Fruit fly (Drosophila melanogaster) whole organism: ENCODE data around the gene C1GalTA.

Experiments
- CG8478 ChIP-seq: fragments of >200 bp; optimal IDR thresholded peaks from 2 replicates; lab custom pipeline; 2018; ENCODE audit warnings: inconsistent platforms
- Dll ChIP-seq: fragments of >200 bp; optimal IDR thresholded peaks from 2 replicates; lab custom pipeline; 2017
- EcR ChIP-seq, 2 experiments: fragments of >200 bp; optimal IDR thresholded peaks; 2 replicates each; lab custom pipeline; 2017; ENCODE audit warnings: missing biosample characterization in 2 of 2, missing genetic modification characterization in 2 of 2, missing genetic modification reagents in 2 of 2
- pan ChIP-seq: fragments of >200 bp; optimal IDR thresholded peaks from 2 replicates; lab custom pipeline; 2017
- psq ChIP-seq: fragments of >200 bp; optimal IDR thresholded peaks from 2 replicates; lab custom pipeline; 2017
- usp ChIP-seq: fragments of >200 bp; optimal IDR thresholded peaks from 2 replicates; lab custom pipeline; 2017; ENCODE audit warnings: missing biosample characterization, missing genetic modification characterization, mixed read lengths

DNA sequence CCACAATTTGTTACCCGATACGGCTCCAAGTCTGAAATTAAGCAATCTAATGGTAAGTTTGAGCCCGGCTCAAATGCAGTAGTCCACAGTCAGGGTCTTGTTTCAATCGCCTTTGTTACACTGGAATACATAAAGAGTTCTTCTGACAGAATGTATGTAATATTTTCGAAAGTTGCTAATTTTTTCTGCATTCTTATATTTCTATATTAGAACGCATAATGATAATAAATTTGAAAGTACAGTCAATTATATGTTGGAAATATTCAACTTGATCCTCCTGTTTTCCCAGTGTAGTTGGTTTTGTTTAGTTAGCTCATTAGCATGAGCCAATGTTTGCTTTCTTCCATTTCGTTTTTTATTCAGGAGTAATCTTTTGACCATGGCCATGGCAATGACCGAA is 27.6 kb downstream of the C1GalTA start:
- TF ChIP-seq pan (lab: Kevin White, UChicago) (no peak), CG8478 (lab: Kevin White, UChicago) (no peak), EcR (GFP tag; optimal IDR thresholded peaks at IDR 0.05; lab: Kevin White, UChicago) (no peak), usp (GFP tag; lab: Kevin White, UChicago) (no peak), psq (no peak), Dll (lab: Kevin White, UChicago) (no peak)
